Worm (Caenorhabditis elegans) whole organism, L4 larva: ENCODE data around the gene npr-41.

Source experiments
- D1046.2 ChIP-seq: fragments of 200-800 bp; sonication (Bioruptor generic); IDR thresholded peaks from 2 replicates; pipeline ENCODE4 v1.3.6; 2022; ENCODE audit warnings: missing genetic modification characterization, missing compliant biosample characterization
- F10B5.3 ChIP-seq: sonication (generic microtip); optimal IDR thresholded peaks from 2 replicates; lab custom pipeline; 2016; ENCODE audit warnings: mild to moderate bottlenecking, missing genetic modification characterization, missing compliant biosample characterization
- F37D6.2 ChIP-seq: sonication (generic microtip); optimal IDR thresholded peaks from 2 replicates; lab custom pipeline; 2016; ENCODE audit warnings: mild to moderate bottlenecking, missing genetic modification characterization, missing compliant biosample characterization
- F44E2.7 ChIP-seq: fragments of 200-800 bp; sonication (Bioruptor generic); IDR thresholded peaks from 2 replicates; pipeline ENCODE4 v2.1.2; 2022; ENCODE audit warnings: missing genetic modification characterization, missing compliant biosample characterization
- F49E8.2 ChIP-seq: sonication (generic microtip); optimal IDR thresholded peaks from 2 replicates; lab custom pipeline; 2016; ENCODE audit warnings: missing compliant biosample characterization, mild to moderate bottlenecking, missing genetic modification characterization, borderline replicate concordance
- R02D3.7 ChIP-seq: fragments of 150-350 bp; sonication (generic microtip); optimal IDR thresholded peaks from 3 replicates; lab custom pipeline; 2014; ENCODE audit warnings: missing biosample characterization, missing genetic modification characterization
- T20F7.1 ChIP-seq: fragments of 200-800 bp; sonication (Bioruptor generic); optimal IDR thresholded peaks from 2 replicates; lab custom pipeline; 2018; ENCODE audit warnings: mild to moderate bottlenecking, missing genetic modification characterization, missing compliant biosample characterization
- T26A8.4 ChIP-seq: fragments of 200-800 bp; sonication (Bioruptor generic); IDR thresholded peaks from 2 replicates; pipeline ENCODE4 v1.3.6; 2022; ENCODE audit warnings: missing genetic modification characterization, missing compliant biosample characterization
- Y75B8A.6 ChIP-seq: fragments of 200-800 bp; sonication (Bioruptor generic); IDR thresholded peaks from 2 replicates; pipeline ENCODE4 v1.3.6; 2022; ENCODE audit warnings: missing genetic modification reagents, missing genetic modification characterization, missing compliant biosample characterization
- ZK337.2 ChIP-seq: fragments of 200-800 bp; sonication (Bioruptor generic); IDR thresholded peaks from 2 replicates; pipeline ENCODE4 v1.3.6; 2022; ENCODE audit warnings: missing genetic modification reagents, missing genetic modification characterization, missing compliant biosample characterization
- aha-1 ChIP-seq: fragments of 150-350 bp; peaks from one replicate; lab custom pipeline; 2014; ENCODE audit warnings: missing biosample characterization, missing genetic modification characterization
- aly-2 ChIP-seq: sonication (generic microtip); optimal IDR thresholded peaks from 2 replicates; lab custom pipeline; 2018; ENCODE audit warnings: missing biosample characterization, missing genetic modification characterization
- ama-1 ChIP-seq: fragments of 150-350 bp; optimal IDR thresholded peaks from 2 replicates; lab custom pipeline; 2014; ENCODE audit warnings: inconsistent platforms, mixed read lengths
- attf-4 ChIP-seq: sonication (generic microtip); optimal IDR thresholded peaks from 3 replicates; lab custom pipeline; 2017; ENCODE audit warnings: missing biosample characterization, missing genetic modification characterization
- ceh-44 ChIP-seq: fragments of 200-800 bp; sonication (Bioruptor generic); IDR thresholded peaks from 2 replicates; pipeline ENCODE4 v1.3.6; 2022; ENCODE audit warnings: missing genetic modification reagents, missing genetic modification characterization, missing compliant biosample characterization
- ceh-62 ChIP-seq: sonication (generic microtip); optimal IDR thresholded peaks from 2 replicates; lab custom pipeline; 2017; ENCODE audit warnings: missing biosample characterization, missing genetic modification characterization
- cey-2 ChIP-seq: sonication (generic microtip); optimal IDR thresholded peaks from 3 replicates; lab custom pipeline; 2017; ENCODE audit warnings: missing genetic modification characterization, mild to moderate bottlenecking, missing compliant biosample characterization, antibody characterized with exemption, borderline replicate concordance; ENCODE audit not compliant: insufficient read depth
- daf-12 ChIP-seq: fragments of 150-350 bp; optimal IDR thresholded peaks from 2 replicates; lab custom pipeline; 2014; ENCODE audit warnings: missing biosample characterization, missing genetic modification reagents, missing genetic modification characterization
- daf-19 ChIP-seq: fragments of 200-800 bp; sonication (Bioruptor generic); conservative IDR thresholded peaks from 2 replicates; pipeline ENCODE4 v1.3.6; 2022; ENCODE audit warnings: missing genetic modification characterization, missing compliant biosample characterization
- dmd-6 ChIP-seq: fragments of 200-800 bp; sonication (Bioruptor generic); IDR thresholded peaks from 2 replicates; pipeline ENCODE4 v1.3.6; 2022; ENCODE audit warnings: missing genetic modification reagents, missing genetic modification characterization, missing compliant biosample characterization
- dmd-9 ChIP-seq: fragments of 200-800 bp; sonication (Bioruptor generic); IDR thresholded peaks from 2 replicates; pipeline ENCODE4 v1.3.6; 2022; ENCODE audit warnings: missing genetic modification reagents, missing genetic modification characterization, missing compliant biosample characterization
- egl-43 ChIP-seq: fragments of 200-800 bp; sonication (Bioruptor generic); IDR thresholded peaks from 2 replicates; pipeline ENCODE4 v1.3.6; 2022; ENCODE audit warnings: missing genetic modification reagents, missing genetic modification characterization, missing compliant biosample characterization
- fos-1 ChIP-seq: fragments of 150-350 bp; optimal IDR thresholded peaks from 2 replicates; lab custom pipeline; 2014; ENCODE audit warnings: missing biosample characterization, missing genetic modification characterization
- gei-8 ChIP-seq: fragments of 200-800 bp; sonication (Bioruptor generic); optimal IDR thresholded peaks from 2 replicates; lab custom pipeline; 2018; ENCODE audit warnings: mild to moderate bottlenecking, missing genetic modification characterization, missing compliant biosample characterization
- hif-1 ChIP-seq, 2 experiments: sonication (generic microtip); optimal IDR thresholded peaks; 2 replicates each; lab custom pipeline; 2016 to 2017; ENCODE audit warnings: missing compliant biosample characterization in 2 of 2, missing genetic modification characterization in 2 of 2, missing genetic modification reagents in 2 of 2, missing genotype in 2 of 2, mild to moderate bottlenecking in 1 of 2
- hlh-11 ChIP-seq: fragments of 200-800 bp; sonication (Bioruptor generic); optimal IDR thresholded peaks from 2 replicates; lab custom pipeline; 2018; ENCODE audit warnings: mild to moderate bottlenecking, missing genetic modification characterization, missing compliant biosample characterization
- lin-1 ChIP-seq: fragments of 200-800 bp; sonication (Bioruptor generic); IDR thresholded peaks from 2 replicates; pipeline ENCODE4 v1.3.6; 2022; ENCODE audit warnings: missing genetic modification reagents, missing genetic modification characterization, missing compliant biosample characterization
- lin-15B ChIP-seq: fragments of 150-350 bp; sonication (generic microtip); optimal IDR thresholded peaks from 3 replicates; lab custom pipeline; 2014; ENCODE audit warnings: missing biosample characterization, missing genetic modification characterization
- lir-3 ChIP-seq: sonication (generic microtip); optimal IDR thresholded peaks from 2 replicates; lab custom pipeline; 2016; ENCODE audit warnings: mild to moderate bottlenecking, missing genetic modification characterization, missing compliant biosample characterization
- madf-5 ChIP-seq, 2 experiments: fragments of 200-800 bp; sonication (Bioruptor generic); IDR thresholded peaks; 2 replicates each; pipeline ENCODE4 v1.3.6; 2022; ENCODE audit warnings: missing compliant biosample characterization in 2 of 2, missing genetic modification characterization in 2 of 2
- mxl-2 ChIP-seq: fragments of 200-800 bp; sonication (Bioruptor generic); conservative IDR thresholded peaks from 2 replicates; pipeline ENCODE4 v1.3.6; 2022; ENCODE audit warnings: missing genetic modification reagents, missing genetic modification characterization, missing compliant biosample characterization
- nhr-10 ChIP-seq: fragments of 150-350 bp; optimal IDR thresholded peaks from 2 replicates; lab custom pipeline; 2014; ENCODE audit warnings: missing biosample characterization, missing genetic modification characterization
- nhr-102 ChIP-seq: sonication (generic microtip); optimal IDR thresholded peaks from 2 replicates; lab custom pipeline; 2016; ENCODE audit warnings: mild to moderate bottlenecking, missing genetic modification characterization, moderate library complexity, missing compliant biosample characterization
- nhr-111 ChIP-seq: fragments of 200-800 bp; sonication (Bioruptor generic); optimal IDR thresholded peaks from 2 replicates; lab custom pipeline; 2018; ENCODE audit warnings: mild to moderate bottlenecking, missing genetic modification characterization, missing compliant biosample characterization
- nhr-28 ChIP-seq: fragments of 150-350 bp; optimal IDR thresholded peaks from 2 replicates; lab custom pipeline; 2014; ENCODE audit warnings: missing biosample characterization, missing genetic modification characterization
- nhr-42 ChIP-seq: fragments of 200-800 bp; sonication (Bioruptor generic); IDR thresholded peaks from 2 replicates; pipeline ENCODE4 v1.3.6; 2022; ENCODE audit warnings: missing genetic modification characterization, missing compliant biosample characterization
- php-3 ChIP-seq: fragments of 200-800 bp; sonication (Bioruptor generic); IDR thresholded peaks from 2 replicates; pipeline ENCODE4 v1.3.6; 2022; ENCODE audit warnings: missing genetic modification reagents, missing genetic modification characterization, missing compliant biosample characterization
- pqm-1 ChIP-seq: sonication (generic microtip); optimal IDR thresholded peaks from 2 replicates; lab custom pipeline; 2017; ENCODE audit warnings: missing biosample characterization, missing genetic modification characterization
- saeg-2 ChIP-seq: fragments of 200-800 bp; sonication (Bioruptor generic); IDR thresholded peaks from 2 replicates; pipeline ENCODE4 v1.3.6; 2022; ENCODE audit warnings: missing genetic modification reagents, missing genetic modification characterization, missing compliant biosample characterization
- sdz-12 ChIP-seq: fragments of 200-800 bp; sonication (Bioruptor generic); optimal IDR thresholded peaks from 2 replicates; lab custom pipeline; 2018; ENCODE audit warnings: mild to moderate bottlenecking, missing genetic modification characterization, missing compliant biosample characterization
- set-16 ChIP-seq: fragments of 200-800 bp; sonication (Bioruptor generic); IDR thresholded peaks from 2 replicates; pipeline ENCODE4 v1.3.6; 2022; ENCODE audit warnings: missing genetic modification reagents, missing genetic modification characterization, missing compliant biosample characterization
- skn-1 ChIP-seq: fragments of 150-350 bp; optimal IDR thresholded peaks from 2 replicates; lab custom pipeline; 2014; ENCODE audit warnings: missing biosample characterization, missing genetic modification characterization
- snpc-1.2 ChIP-seq: fragments of 200-800 bp; sonication (Bioruptor generic); IDR thresholded peaks from 2 replicates; pipeline ENCODE4 v1.3.6; 2022; ENCODE audit warnings: missing genetic modification reagents, missing genetic modification characterization, missing compliant biosample characterization
- tra-1 ChIP-seq: fragments of 200-800 bp; sonication (Bioruptor generic); IDR thresholded peaks from 2 replicates; pipeline ENCODE4 v1.3.6; 2022; ENCODE audit warnings: missing genetic modification reagents, missing genetic modification characterization, missing compliant biosample characterization
- unc-130 ChIP-seq: sonication (generic microtip); optimal IDR thresholded peaks from 2 replicates; lab custom pipeline; 2016; ENCODE audit warnings: missing genetic modification reagents, missing genetic modification characterization, missing compliant biosample characterization
- unc-39 ChIP-seq: sonication (generic microtip); optimal IDR thresholded peaks from 2 replicates; lab custom pipeline; 2017; ENCODE audit warnings: missing biosample characterization, missing genetic modification characterization
- unc-62 ChIP-seq, 3 experiments: fragments of 150-350 bp in 1 of 3; sonication (generic microtip); optimal IDR thresholded peaks in 2 of 3; peaks in 1 of 3; 1 replicate in 1 of 3; 2 replicates in 2 of 3; lab custom pipeline; 2014 to 2017; ENCODE audit warnings: missing biosample characterization in 3 of 3, missing genetic modification characterization in 3 of 3, missing genetic modification reagents in 3 of 3, missing genotype in 1 of 3
- vab-7 ChIP-seq: fragments of 200-800 bp; sonication (Bioruptor generic); IDR thresholded peaks from 2 replicates; pipeline ENCODE4 v1.3.6; 2022; ENCODE audit warnings: missing genetic modification reagents, missing genetic modification characterization, missing compliant biosample characterization
- zfp-3 ChIP-seq: fragments of 200-800 bp; sonication (Bioruptor generic); conservative IDR thresholded peaks from 2 replicates; pipeline ENCODE4 v1.3.6; 2022; ENCODE audit warnings: missing genetic modification reagents, missing genetic modification characterization, missing compliant biosample characterization
- zip-2 ChIP-seq: fragments of 150-350 bp; optimal IDR thresholded peaks from 2 replicates; lab custom pipeline; 2014; ENCODE audit warnings: missing biosample characterization, missing genetic modification characterization
- ztf-7 ChIP-seq: fragments of 150-350 bp; optimal IDR thresholded peaks from 2 replicates; lab custom pipeline; 2014; ENCODE audit warnings: missing biosample characterization, missing genetic modification characterization

npr-41 gene

DNA sequence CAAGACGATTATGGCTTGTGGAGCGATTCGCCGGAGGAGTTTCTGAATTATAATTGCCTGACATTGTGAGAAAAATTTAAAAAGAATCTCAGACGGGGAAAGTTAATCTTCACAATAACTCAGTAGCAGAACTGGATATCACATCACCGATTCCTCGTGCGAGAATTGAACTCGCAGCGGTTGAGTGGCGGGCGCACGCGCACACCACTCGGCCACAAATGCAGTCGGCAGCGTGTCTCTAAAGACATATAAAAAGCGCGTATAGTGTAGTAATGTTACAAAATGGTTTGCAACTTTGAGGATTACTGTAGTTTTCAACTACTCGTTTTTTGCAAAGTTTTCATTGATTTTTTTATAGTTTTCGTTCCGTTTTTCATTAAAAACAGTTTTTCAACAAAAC is 25.9 kb upstream of the npr-41 start (continued):
- TF ChIP-seq ZK337.2 (GFP tag; lab: Robert Waterston, UW) (peak; percentile 91), D1046.2 (GFP tag; lab: Robert Waterston, UW) (peak; percentile 95), zip-2 (tag; lab: Kevin White, UChicago) (peak; percentile 51), F49E8.2 (peak; percentile 80), snpc-1.2 (GFP tag; lab: Robert Waterston, UW) (peak; percentile 92), zfp-3 (GFP tag; lab: Robert Waterston, UW) (0 out of 2 replicates have a peak, but pooled peaks have one; percentile 48), ztf-7 (tag; lab: Kevin White, UChicago) (no peak), set-16 (peak; percentile 56; the same call in 1 of the 2 replicates), mxl-2 (GFP tag; lab: Robert Waterston, UW) (peak; percentile 75), unc-39 (tag; lab: Kevin White, UChicago) (no peak), ama-1 (lab: Kevin White, UChicago) (no peak), lir-3 (peak; percentile 87), skn-1 (tag; lab: Kevin White, UChicago) (no peak), pqm-1 (tag; lab: Kevin White, UChicago) (no peak), hlh-11 (peak; percentile 73), ceh-44 (GFP tag; lab: Robert Waterston, UW) (peak; percentile 92; the same call in 1 of the 2 replicates), lin-1 (GFP tag; lab: Robert Waterston, UW) (peak; percentile 92), tra-1 (GFP tag; lab: Robert Waterston, UW) (peak; percentile 93), hif-1 (tag; optimal IDR thresholded peaks at IDR 0.05; lab: Kevin White, UChicago) (peak; percentile 44 to 84), nhr-42 (GFP tag; lab: Robert Waterston, UW) (peak; percentile 84), lin-15B (tag; lab: Kevin White, UChicago) (no peak), cey-2 (peak; percentile 49), saeg-2 (peak; percentile 93), php-3 (GFP tag; lab: Robert Waterston, UW) (peak; percentile 79), Y75B8A.6 (peak; percentile 87), F10B5.3 (tag; lab: Kevin White, UChicago) (peak; percentile 77), unc-130 (GFP tag; lab: Kevin White, UChicago) (peak; percentile 85), attf-4 (tag; lab: Kevin White, UChicago) (no peak), nhr-10 (tag; lab: Kevin White, UChicago) (no peak), nhr-28 (no peak), egl-43 (GFP tag; lab: Robert Waterston, UW) (peak; percentile 99), daf-19 (peak; percentile 97), nhr-102 (tag; lab: Kevin White, UChicago) (peak; percentile 75), fos-1 (tag; lab: Kevin White, UChicago) (no peak), gei-8 (peak; percentile 84), T26A8.4 (GFP tag; lab: Robert Waterston, UW) (peak; percentile 88), aha-1 (peak; percentile 98), T20F7.1 (GFP tag; lab: Kevin White, UChicago) (no peak), F37D6.2 (tag; lab: Kevin White, UChicago) (peak; percentile 72), dmd-9 (GFP tag; lab: Robert Waterston, UW) (peak; percentile 93), madf-5 (GFP tag; IDR thresholded peaks at IDR 0.05; lab: Robert Waterston, UW) (peak; percentile 82 to 97; a peak in 3 of 4 replicates), F44E2.7 (peak; percentile 96), unc-62 (GFP tag; optimal IDR thresholded peaks at IDR 0.05 in 1 of 2; lab: Kevin White, UChicago) (peak in 1 of 2 experiments; percentile 37), unc-62 (tag; optimal IDR thresholded peaks at IDR 0.05; lab: Kevin White, UChicago) (no peak), aly-2 (tag; lab: Kevin White, UChicago) (no peak), sdz-12 (peak; percentile 79), nhr-111 (peak; percentile 70), R02D3.7 (peak; percentile 15), ceh-62 (tag; lab: Kevin White, UChicago) (no peak), dmd-6 (GFP tag; lab: Robert Waterston, UW) (peak; percentile 72), daf-12 (tag; lab: Kevin White, UChicago) (no peak), vab-7 (GFP tag; lab: Robert Waterston, UW) (peak; percentile 98)
